Worm (Caenorhabditis elegans) whole organism, L1 larva: ENCODE data around the gene F54C9.7.

Experiments used
- blmp-1 ChIP-seq: fragments of 150-350 bp; optimal IDR thresholded peaks from 2 replicates; lab custom pipeline; 2014; ENCODE audit warnings: missing biosample characterization, missing genetic modification characterization
- ces-1 ChIP-seq: fragments of 150-350 bp; optimal IDR thresholded peaks from 2 replicates; lab custom pipeline; 2014; ENCODE audit warnings: missing biosample characterization, missing genetic modification reagents, missing genetic modification characterization
- egl-27 ChIP-seq, 2 experiments: fragments of 150-350 bp in 1 of 2; sonication (generic microtip); optimal IDR thresholded peaks; 3 replicates each; lab custom pipeline; 2017 to 2018; ENCODE audit warnings: missing biosample characterization in 2 of 2, missing genetic modification characterization in 2 of 2, missing genetic modification reagents in 2 of 2

- TF ChIP-seq ces-1 (GFP tag; lab: Kevin White, UChicago) (no peak), egl-27 (tag; optimal IDR thresholded peaks at IDR 0.05; lab: Kevin White, UChicago) (no peak), blmp-1 (tag; lab: Kevin White, UChicago) (peak; percentile 26)
These were observed 26.1 kb downstream of the F54C9.7 start, which contains the start of gene F28C6.5 for ce11 chrII:8599214-8599613.
